Fruit fly (Drosophila melanogaster) S2 (cell line): Measurements from ENCODE around the gene CG34404.

Experiments
- CG8478 ChIP-seq: fragments of >200 bp; optimal IDR thresholded peaks from 2 replicates; lab custom pipeline; 2018
- CTCF ChIP-seq, 2 experiments: fragments of >200 bp; optimal IDR thresholded peaks; 2 replicates each; lab custom pipeline; 2018

DNA sequence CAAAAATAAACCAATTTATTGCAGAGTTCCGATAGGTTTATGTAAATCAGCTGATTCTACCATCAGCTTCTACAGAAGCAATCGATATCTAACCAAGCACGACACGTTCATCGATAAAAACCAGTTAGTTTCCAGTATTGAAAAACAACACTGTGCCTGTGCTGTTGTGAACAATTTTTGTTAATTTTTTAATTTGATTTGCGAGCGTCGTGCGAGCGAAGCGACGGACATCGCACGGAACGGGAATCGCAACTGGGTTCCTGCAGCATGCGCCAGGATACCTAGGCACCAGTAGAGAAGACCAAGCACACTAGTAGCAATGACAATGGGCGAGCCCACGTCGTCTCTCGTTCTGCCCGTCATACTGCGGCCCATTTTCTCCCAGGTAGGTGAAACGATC, 4.4 kb upstream of the CG34404 start, which contains the start of the genes Ccm3 and CG6136:
- TF ChIP-seq CG8478 (lab: Kevin White, UChicago) (no peak), CTCF (optimal IDR thresholded peaks at IDR 0.05; lab: Kevin White, UChicago) (peak in 1 of 2 experiments; percentile 2)
